Fruit fly (Drosophila melanogaster): ENCODE data around the gene CG32264.

The CG32264 gene

dm6 chr3L:3691639-3692038 lies 114.6 kb downstream of the CG32264 start (continued):
- TF ChIP-seq sob (GFP tag; IDR thresholded peaks at IDR 0.05) (0 out of 2 replicates have a peak, but pooled peaks have one; percentile 29), CG10543 (GFP tag; optimal IDR thresholded peaks at IDR 0.05) (peak; percentile 8), lilli (GFP tag; optimal IDR thresholded peaks at IDR 0.05) (no peak), Stat92E (GFP tag; optimal IDR thresholded peaks at IDR 0.05) (no peak), NFAT (GFP tag; IDR thresholded peaks at IDR 0.05) (no peak), CG15514 (GFP tag; optimal IDR thresholded peaks at IDR 0.05) (peak; percentile 0), shn (GFP tag; optimal IDR thresholded peaks at IDR 0.05) (no peak), CG17802 (tag; optimal IDR thresholded peaks at IDR 0.05) (no peak), CG15696 (tag; optimal IDR thresholded peaks at IDR 0.05) (no peak), CG10462 (GFP tag; optimal IDR thresholded peaks at IDR 0.05) (no peak), crc (GFP tag; optimal IDR thresholded peaks at IDR 0.05) (no peak), Vsx1 (GFP tag; optimal IDR thresholded peaks at IDR 0.05) (no peak), MBD-R2 (GFP tag; IDR thresholded peaks at IDR 0.05) (no peak), Camta (GFP tag; optimal IDR thresholded peaks at IDR 0.05) (no peak), mirr (GFP tag; optimal IDR thresholded peaks at IDR 0.05) (no peak), repo (GFP tag; optimal IDR thresholded peaks at IDR 0.05) (no peak), CG6272 (GFP tag; IDR thresholded peaks at IDR 0.05) (no peak), caup (GFP tag; optimal IDR thresholded peaks at IDR 0.05; ENCODE audit: severe bottlenecking) (peak; percentile 12), ATbp (GFP tag; optimal IDR thresholded peaks at IDR 0.05) (peak; percentile 16), Asciz (GFP tag; optimal IDR thresholded peaks at IDR 0.05) (peak; percentile 16), CG12236 (GFP tag; optimal IDR thresholded peaks at IDR 0.05) (no peak), Mad (GFP tag; optimal IDR thresholded peaks at IDR 0.05) (no peak), Taf1 (GFP tag; IDR thresholded peaks at IDR 0.05) (no peak), ato (GFP tag; IDR thresholded peaks at IDR 0.05; ENCODE audit: partially characterized antibody) (no peak), gcm2 (GFP tag; optimal IDR thresholded peaks at IDR 0.05) (no peak), NK7.1 (GFP tag; optimal IDR thresholded peaks at IDR 0.05) (no peak), CG12071 (GFP tag; optimal IDR thresholded peaks at IDR 0.05) (peak; percentile 46), MESR4 (GFP tag; optimal IDR thresholded peaks at IDR 0.05) (no peak), zen2 (GFP tag; IDR thresholded peaks at IDR 0.05; ENCODE audit: partially characterized antibody) (no peak), CG12659 (GFP tag; optimal IDR thresholded peaks at IDR 0.05) (no peak), Lhr (GFP tag; optimal IDR thresholded peaks at IDR 0.05) (no peak), Scr (GFP tag; IDR thresholded peaks at IDR 0.05; ENCODE audit: partially characterized antibody) (no peak), CG13624 (GFP tag; optimal IDR thresholded peaks at IDR 0.05) (no peak)

- TF ChIP-seq insv (GFP tag; optimal IDR thresholded peaks at IDR 0.05) (no peak), gt (GFP tag; IDR thresholded peaks at IDR 0.05) (peak; percentile 14; the same call in 1 of the 2 replicates), CG2120 (GFP tag; optimal IDR thresholded peaks at IDR 0.05) (no peak), CG11085 (GFP tag; IDR thresholded peaks at IDR 0.05) (no peak), Drgx (GFP tag; IDR thresholded peaks at IDR 0.05) (peak; percentile 25; the same call in 1 of the 2 replicates), Bgb (GFP tag; IDR thresholded peaks at IDR 0.05; ENCODE audit: partially characterized antibody) (no peak)
Observed at dm6 chr3L:3690085-3690484, 116.2 kb downstream of the CG32264 start.

DNA sequence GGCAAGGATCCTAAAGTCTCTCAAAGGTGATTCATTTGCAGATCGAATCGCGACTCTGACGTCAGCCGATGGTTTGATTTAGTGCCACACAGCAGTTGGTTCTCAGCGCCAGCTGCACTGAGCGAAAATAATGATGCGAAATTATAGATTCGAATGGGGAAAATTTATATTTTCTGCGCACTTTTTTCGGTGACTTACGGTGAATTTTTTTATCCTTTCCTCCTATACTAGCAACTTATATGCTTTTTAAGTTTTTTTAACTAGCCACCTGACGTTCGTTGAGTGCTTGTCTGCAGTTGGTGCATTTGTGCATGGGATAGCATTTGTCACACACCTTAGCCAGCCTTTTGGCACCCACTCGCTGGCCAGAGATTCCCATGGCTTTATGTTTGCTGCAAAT lies 120.0 kb downstream of the CG32264 start:
- TF ChIP-seq wor (GFP tag; IDR thresholded peaks at IDR 0.05): no peak
- TF ChIP-seq Drgx (GFP tag; IDR thresholded peaks at IDR 0.05): peak; percentile 51; the same call in 1 of the 2 replicates
